Fruit fly (Drosophila melanogaster): Measurements from ENCODE around the gene ema.

ema gene

dm6 chr3R:16441367-16441923 lies at the start of gene ema:
TSS of gene ema (minus strand) at chr3R:16441661.
- TF ChIP-seq CG2875 (GFP tag; optimal IDR thresholded peaks at IDR 0.05) (no peak), CG13894 (tag; optimal IDR thresholded peaks at IDR 0.05) (no peak), CG34224 (GFP tag; IDR thresholded peaks at IDR 0.05; ENCODE audit: partially characterized antibody) (peak; percentile 53; the same call in 1 of the 3 replicates), CG2712 (tag; optimal IDR thresholded peaks at IDR 0.05) (peak; percentile 45), p53 (GFP tag; optimal IDR thresholded peaks at IDR 0.05) (no peak), disco-r (GFP tag; optimal IDR thresholded peaks at IDR 0.05) (no peak), sim (GFP tag; IDR thresholded peaks at IDR 0.05) (no peak), CG10267 (tag; optimal IDR thresholded peaks at IDR 0.05) (peak; percentile 29), tap (tag; optimal IDR thresholded peaks at IDR 0.05) (no peak), sr (GFP tag; IDR thresholded peaks at IDR 0.05) (no peak), odd (GFP tag; optimal IDR thresholded peaks at IDR 0.05) (no peak), MBD-R2 (GFP tag; IDR thresholded peaks at IDR 0.05) (peak; percentile 96), zen2 (GFP tag; IDR thresholded peaks at IDR 0.05; ENCODE audit: partially characterized antibody) (no peak), CG8388 (GFP tag; optimal IDR thresholded peaks at IDR 0.05) (no peak), tin (GFP tag; optimal IDR thresholded peaks at IDR 0.05) (peak; percentile 8), cg (GFP tag; optimal IDR thresholded peaks at IDR 0.05) (no peak), mld (GFP tag; IDR thresholded peaks at IDR 0.05; ENCODE audit: partially characterized antibody) (no peak), Ravus (GFP tag; IDR thresholded peaks at IDR 0.05) (no peak), gt (GFP tag; IDR thresholded peaks at IDR 0.05) (no peak), abd-A (tag; optimal IDR thresholded peaks at IDR 0.05) (no peak), insv (GFP tag; optimal IDR thresholded peaks at IDR 0.05) (no peak), Med (GFP tag) (peak; percentile 91), Trl (optimal IDR thresholded peaks at IDR 0.05) (no peak), Trl (GFP tag; optimal IDR thresholded peaks at IDR 0.05) (no peak), rib (GFP tag; IDR thresholded peaks at IDR 0.05) (0 out of 2 replicates have a peak, but pooled peaks have one; percentile 22), Meics (GFP tag; optimal IDR thresholded peaks at IDR 0.05) (peak; percentile 10), grau (tag; optimal IDR thresholded peaks at IDR 0.05) (peak; percentile 46), so (GFP tag; IDR thresholded peaks at IDR 0.05) (0 out of 3 replicates have a peak, but pooled peaks have one; percentile 33), Dref (GFP tag; IDR thresholded peaks at IDR 0.05) (peak; percentile 81), CG2129 (GFP tag; IDR thresholded peaks at IDR 0.05; ENCODE audit: partially characterized antibody) (0 out of 2 replicates have a peak, but pooled peaks have one; percentile 10), zfh1 (GFP tag; IDR thresholded peaks at IDR 0.05) (no peak), Doc3 (GFP tag; IDR thresholded peaks at IDR 0.05; ENCODE audit: partially characterized antibody) (no peak), Dad (GFP tag; optimal IDR thresholded peaks at IDR 0.05) (no peak), toy (GFP tag; IDR thresholded peaks at IDR 0.05) (no peak), CG33213 (GFP tag; optimal IDR thresholded peaks at IDR 0.05) (no peak), Oli (tag; optimal IDR thresholded peaks at IDR 0.05) (no peak), CG13287 (GFP tag; IDR thresholded peaks at IDR 0.05; ENCODE audit: partially characterized antibody) (peak; percentile 65), CG1602 (GFP tag; optimal IDR thresholded peaks at IDR 0.05) (no peak), CHES-1-like (GFP tag; optimal IDR thresholded peaks at IDR 0.05) (peak; percentile 23), mam (GFP tag; optimal IDR thresholded peaks at IDR 0.05) (peak; percentile 35), CG12299 (tag; optimal IDR thresholded peaks at IDR 0.05) (no peak), CG17612 (GFP tag; IDR thresholded peaks at IDR 0.05) (no peak), CG8281 (tag; optimal IDR thresholded peaks at IDR 0.05) (no peak), inv (GFP tag; IDR thresholded peaks at IDR 0.05; ENCODE audit: partially characterized antibody) (no peak), bowl (GFP tag; IDR thresholded peaks at IDR 0.05) (no peak), CG15011 (GFP tag; optimal IDR thresholded peaks at IDR 0.05) (no peak), salm (tag; optimal IDR thresholded peaks at IDR 0.05) (no peak), lab (GFP tag; optimal IDR thresholded peaks at IDR 0.05) (no peak), CG13296 (GFP tag; optimal IDR thresholded peaks at IDR 0.05) (peak; percentile 26), CG17385 (GFP tag; optimal IDR thresholded peaks at IDR 0.05) (peak; percentile 97)
